Worm (Caenorhabditis elegans) whole organism, L4/young adult: ENCODE data around the gene F56D6.6.

ENCODE experiments used
- dao-5 ChIP-seq: sonication (generic microtip); optimal IDR thresholded peaks from 2 replicates; lab custom pipeline; 2016; ENCODE audit warnings: missing genotype, missing genetic modification characterization, moderate library complexity, missing compliant biosample characterization
- him-1 ChIP-seq: sonication (generic microtip); optimal IDR thresholded peaks from 2 replicates; lab custom pipeline; 2016; ENCODE audit warnings: missing genotype, missing genetic modification reagents, missing genetic modification characterization, missing compliant biosample characterization

ce11 chrIV:3915296-3915695 is 12.2 kb downstream of the F56D6.6 start, which contains the start of gene srz-20:
- TF ChIP-seq him-1 (tag; lab: Kevin White, UChicago) (no peak), dao-5 (tag; lab: Kevin White, UChicago) (no peak)
